Worm (Caenorhabditis elegans): ENCODE results near the gene ZK228.1.

DNA sequence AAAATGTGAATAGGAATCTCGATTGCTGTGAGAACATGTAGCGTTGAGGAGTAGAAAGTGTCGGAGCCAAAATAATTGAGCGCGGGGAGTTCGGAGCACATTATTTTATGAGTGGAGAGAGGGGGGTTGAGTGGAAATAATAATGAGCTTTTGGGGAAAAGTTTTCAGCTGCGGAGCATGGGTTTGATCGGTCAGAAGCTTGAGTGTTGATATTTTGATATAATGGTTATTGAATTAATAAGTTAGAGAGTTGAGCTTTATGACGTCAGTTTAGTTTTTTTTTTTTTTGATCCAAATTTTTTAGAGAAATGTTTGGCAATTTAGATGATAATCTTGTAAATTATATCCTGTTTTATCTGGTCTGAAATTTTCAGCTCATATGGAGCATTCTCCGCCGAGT lies 36.0 kb downstream of the ZK228.1 start, which contains the start of gene srh-178:
- TF ChIP-seq dao-5 (tag; optimal IDR thresholded peaks at IDR 0.05) (no peak), W03F9.2 (tag; optimal IDR thresholded peaks at IDR 0.05) (no peak), him-1 (tag; optimal IDR thresholded peaks at IDR 0.05) (no peak)
